Comparison of ENCODE assay signal across 1 fruit fly cellular context in genomic region chr2L:8697915-8698627, dm6.
A peak's percentile ranks its signal among the peaks of the same experiment; 100 is the strongest.
TF ChIP-seq lines count a peak whose summit lies in the region.

No protein-coding gene starts in this region.

TF ChIP-seq in whole organism, embryonic, 481 proteins besides CTCF, POLR2A, EP300 and RAD21 (continued from another document):
- TF ChIP-seq HmgD (GFP tag; optimal IDR thresholded peaks at IDR 0.05; lab: Kevin White, UChicago) (no peak), dati (GFP tag; IDR thresholded peaks at IDR 0.05; lab: Robert Waterston, UW) (no peak), CG6791 (GFP tag; IDR thresholded peaks at IDR 0.05; lab: Robert Waterston, UW; ENCODE audit: partially characterized antibody) (no peak), chm (GFP tag; IDR thresholded peaks at IDR 0.05; lab: Robert Waterston, UW) (no peak), Ets65A (GFP tag; lab: Kevin White, UChicago) (peak; percentile 79), onecut (GFP tag; IDR thresholded peaks at IDR 0.05; lab: Robert Waterston, UW) (no peak), Drgx (GFP tag; IDR thresholded peaks at IDR 0.05; lab: Robert Waterston, UW) (no peak), gt (GFP tag; IDR thresholded peaks at IDR 0.05; lab: Robert Waterston, UW) (no peak), oc (tag; optimal IDR thresholded peaks at IDR 0.05; lab: Kevin White, UChicago) (no peak), CG14710 (tag; optimal IDR thresholded peaks at IDR 0.05; lab: Kevin White, UChicago) (no peak), caup (GFP tag; optimal IDR thresholded peaks at IDR 0.05; lab: Kevin White, UChicago; ENCODE audit: severe bottlenecking) (no peak), CG11456 (GFP tag; IDR thresholded peaks at IDR 0.05; lab: Robert Waterston, UW) (no peak), sug (tag; optimal IDR thresholded peaks at IDR 0.05; lab: Kevin White, UChicago) (peak; percentile 98), tin (GFP tag; optimal IDR thresholded peaks at IDR 0.05; lab: Kevin White, UChicago) (no peak), CG12219 (GFP tag; optimal IDR thresholded peaks at IDR 0.05; lab: Kevin White, UChicago) (no peak), CG1529 (GFP tag; optimal IDR thresholded peaks at IDR 0.05; lab: Kevin White, UChicago) (no peak), stc (GFP tag; IDR thresholded peaks at IDR 0.05; lab: Robert Waterston, UW) (0 out of 2 replicates have a peak, but pooled peaks have one; percentile 8), CG34224 (GFP tag; IDR thresholded peaks at IDR 0.05; lab: Robert Waterston, UW; ENCODE audit: partially characterized antibody) (no peak), nmo (GFP tag; optimal IDR thresholded peaks at IDR 0.05; lab: Kevin White, UChicago) (no peak), p53 (GFP tag; optimal IDR thresholded peaks at IDR 0.05; lab: Kevin White, UChicago) (no peak), phol (tag; optimal IDR thresholded peaks at IDR 0.05; lab: Kevin White, UChicago) (no peak), al (GFP tag; IDR thresholded peaks at IDR 0.05; lab: Robert Waterston, UW) (no peak), CG17802 (tag; optimal IDR thresholded peaks at IDR 0.05; lab: Kevin White, UChicago) (no peak), otp (GFP tag; IDR thresholded peaks at IDR 0.05; lab: Robert Waterston, UW) (no peak), Deaf1 (tag; optimal IDR thresholded peaks at IDR 0.05; lab: Kevin White, UChicago) (no peak), Eip74EF (GFP tag; optimal IDR thresholded peaks at IDR 0.05; lab: Kevin White, UChicago) (no peak), CG12299 (tag; optimal IDR thresholded peaks at IDR 0.05; lab: Kevin White, UChicago) (no peak), CG4854 (GFP tag; optimal IDR thresholded peaks at IDR 0.05; lab: Kevin White, UChicago) (no peak), CG14441 (GFP tag; IDR thresholded peaks at IDR 0.05; lab: Robert Waterston, UW) (peak; percentile 24; the same call in 1 of the 2 replicates), CG6272 (GFP tag; IDR thresholded peaks at IDR 0.05; lab: Robert Waterston, UW) (no peak), CG43689 (GFP tag; IDR thresholded peaks at IDR 0.05; lab: Robert Waterston, UW) (no peak), CG14050 (GFP tag; IDR thresholded peaks at IDR 0.05; lab: Robert Waterston, UW) (no peak), D19B (GFP tag; optimal IDR thresholded peaks at IDR 0.05; lab: Kevin White, UChicago) (peak; percentile 93), CG12155 (GFP tag; optimal IDR thresholded peaks at IDR 0.05; lab: Kevin White, UChicago) (no peak), Nf-YC (tag; optimal IDR thresholded peaks at IDR 0.05; lab: Kevin White, UChicago) (no peak), CG4282 (GFP tag; optimal IDR thresholded peaks at IDR 0.05; lab: Kevin White, UChicago) (no peak), HLH3B (GFP tag; IDR thresholded peaks at IDR 0.05; lab: Robert Waterston, UW) (no peak), disco-r (GFP tag; optimal IDR thresholded peaks at IDR 0.05; lab: Kevin White, UChicago) (no peak), bab2 (GFP tag; optimal IDR thresholded peaks at IDR 0.05; lab: Kevin White, UChicago) (peak; percentile 12), CG9215 (GFP tag; IDR thresholded peaks at IDR 0.05; lab: Robert Waterston, UW) (no peak), cwo (GFP tag; optimal IDR thresholded peaks at IDR 0.05; lab: Kevin White, UChicago) (peak; percentile 29), CG9876 (GFP tag; optimal IDR thresholded peaks at IDR 0.05; lab: Kevin White, UChicago) (no peak), CG34376 (GFP tag; optimal IDR thresholded peaks at IDR 0.05; lab: Kevin White, UChicago) (peak; percentile 52), CG2678 (tag; optimal IDR thresholded peaks at IDR 0.05; lab: Kevin White, UChicago) (peak; percentile 10), CG12236 (GFP tag; optimal IDR thresholded peaks at IDR 0.05; lab: Kevin White, UChicago) (no peak), CG1602 (GFP tag; optimal IDR thresholded peaks at IDR 0.05; lab: Kevin White, UChicago) (no peak), pb (GFP tag; optimal IDR thresholded peaks at IDR 0.05; lab: Kevin White, UChicago) (no peak), cg (GFP tag; optimal IDR thresholded peaks at IDR 0.05; lab: Kevin White, UChicago) (no peak), mirr (GFP tag; optimal IDR thresholded peaks at IDR 0.05; lab: Kevin White, UChicago) (peak; percentile 54), CG7372 (GFP tag; IDR thresholded peaks at IDR 0.05; lab: Robert Waterston, UW) (no peak), da (GFP tag; optimal IDR thresholded peaks at IDR 0.05; lab: Kevin White, UChicago) (no peak), CG17829 (tag; optimal IDR thresholded peaks at IDR 0.05; lab: Kevin White, UChicago) (no peak), Ravus (GFP tag; IDR thresholded peaks at IDR 0.05; lab: Robert Waterston, UW) (no peak), pfk (GFP tag; optimal IDR thresholded peaks at IDR 0.05; lab: Kevin White, UChicago) (no peak), esg (GFP tag; conservative IDR thresholded peaks at IDR 0.05; lab: Robert Waterston, UW) (no peak), bigmax (GFP tag; optimal IDR thresholded peaks at IDR 0.05; lab: Kevin White, UChicago) (no peak), yki (optimal IDR thresholded peaks at IDR 0.05; lab: Kevin White, UChicago) (no peak), CG4820 (GFP tag; optimal IDR thresholded peaks at IDR 0.05; lab: Kevin White, UChicago) (no peak), prd (optimal IDR thresholded peaks at IDR 0.05; lab: Kevin White, UChicago) (no peak), prd (GFP tag; IDR thresholded peaks at IDR 0.05; lab: Robert Waterston, UW) (no peak), HHEX (GFP tag; optimal IDR thresholded peaks at IDR 0.05; lab: Kevin White, UChicago) (no peak), CG11247 (GFP tag; IDR thresholded peaks at IDR 0.05; lab: Robert Waterston, UW) (no peak), emc (GFP tag; optimal IDR thresholded peaks at IDR 0.05; lab: Kevin White, UChicago) (no peak), schlank (tag; optimal IDR thresholded peaks at IDR 0.05; lab: Kevin White, UChicago) (peak; percentile 31), Rx (GFP tag; IDR thresholded peaks at IDR 0.05; lab: Robert Waterston, UW) (no peak), slou (GFP tag; optimal IDR thresholded peaks at IDR 0.05; lab: Kevin White, UChicago) (no peak), jigr1 (GFP tag; IDR thresholded peaks at IDR 0.05; lab: Robert Waterston, UW) (no peak), E2f1 (GFP tag; IDR thresholded peaks at IDR 0.05; lab: Robert Waterston, UW) (no peak), ap (GFP tag; IDR thresholded peaks at IDR 0.05; lab: Robert Waterston, UW) (no peak), inv (GFP tag; IDR thresholded peaks at IDR 0.05; lab: Robert Waterston, UW; ENCODE audit: partially characterized antibody) (no peak), ind (GFP tag; optimal IDR thresholded peaks at IDR 0.05; lab: Kevin White, UChicago) (no peak), lab (GFP tag; optimal IDR thresholded peaks at IDR 0.05; lab: Kevin White, UChicago) (peak; percentile 25), Camta (GFP tag; optimal IDR thresholded peaks at IDR 0.05; lab: Kevin White, UChicago) (no peak), toy (GFP tag; IDR thresholded peaks at IDR 0.05; lab: Robert Waterston, UW) (no peak), Hr39 (optimal IDR thresholded peaks at IDR 0.05; lab: Kevin White, UChicago) (no peak), CG11398 (GFP tag; optimal IDR thresholded peaks at IDR 0.05; lab: Kevin White, UChicago) (no peak), en (GFP tag; optimal IDR thresholded peaks at IDR 0.05; lab: Kevin White, UChicago) (no peak), CG4730 (GFP tag; IDR thresholded peaks at IDR 0.05; lab: Robert Waterston, UW) (no peak), CG10543 (GFP tag; optimal IDR thresholded peaks at IDR 0.05; lab: Kevin White, UChicago) (peak; percentile 33), ATbp (GFP tag; optimal IDR thresholded peaks at IDR 0.05; lab: Kevin White, UChicago) (no peak), ftz-f1 (GFP tag; optimal IDR thresholded peaks at IDR 0.05; lab: Kevin White, UChicago) (no peak), B-H2 (GFP tag; optimal IDR thresholded peaks at IDR 0.05; lab: Kevin White, UChicago) (peak; percentile 24), fd96Cb (tag; optimal IDR thresholded peaks at IDR 0.05; lab: Kevin White, UChicago) (no peak), CG16863 (GFP tag; optimal IDR thresholded peaks at IDR 0.05; lab: Kevin White, UChicago) (no peak), Doc3 (GFP tag; IDR thresholded peaks at IDR 0.05; lab: Robert Waterston, UW; ENCODE audit: partially characterized antibody) (no peak), Ets97D (GFP tag; optimal IDR thresholded peaks at IDR 0.05; lab: Kevin White, UChicago) (no peak), Opbp (GFP tag; IDR thresholded peaks at IDR 0.05; lab: Robert Waterston, UW; ENCODE audit: partially characterized antibody) (no peak), Mad (GFP tag; optimal IDR thresholded peaks at IDR 0.05; lab: Kevin White, UChicago) (no peak), CG34422 (GFP tag; IDR thresholded peaks at IDR 0.05; lab: Robert Waterston, UW) (no peak), shn (GFP tag; optimal IDR thresholded peaks at IDR 0.05; lab: Kevin White, UChicago) (no peak), lilli (GFP tag; optimal IDR thresholded peaks at IDR 0.05; lab: Kevin White, UChicago) (peak; percentile 44), CG8924 (tag; optimal IDR thresholded peaks at IDR 0.05; lab: Kevin White, UChicago) (no peak), Six4 (GFP tag; optimal IDR thresholded peaks at IDR 0.05; lab: Kevin White, UChicago) (no peak), NfI (GFP tag; optimal IDR thresholded peaks at IDR 0.05; lab: Kevin White, UChicago) (no peak), CoRest (tag; optimal IDR thresholded peaks at IDR 0.05; lab: Kevin White, UChicago) (peak; percentile 18), sob (GFP tag; IDR thresholded peaks at IDR 0.05; lab: Robert Waterston, UW) (no peak), Max (GFP tag; optimal IDR thresholded peaks at IDR 0.05; lab: Kevin White, UChicago) (no peak), usp (GFP tag; optimal IDR thresholded peaks at IDR 0.05; lab: Kevin White, UChicago) (no peak), gcm (GFP tag; optimal IDR thresholded peaks at IDR 0.05; lab: Kevin White, UChicago) (no peak), vvl (GFP tag; IDR thresholded peaks at IDR 0.05; lab: Robert Waterston, UW) (no peak), Bteb2 (GFP tag; optimal IDR thresholded peaks at IDR 0.05; lab: Kevin White, UChicago) (no peak), Bdp1 (GFP tag; optimal IDR thresholded peaks at IDR 0.05; lab: Kevin White, UChicago) (no peak), nom (GFP tag; optimal IDR thresholded peaks at IDR 0.05; lab: Kevin White, UChicago) (no peak), CG3726 (GFP tag; IDR thresholded peaks at IDR 0.05; lab: Robert Waterston, UW) (no peak), CG4404 (GFP tag; IDR thresholded peaks at IDR 0.05; lab: Robert Waterston, UW) (no peak), row (GFP tag; IDR thresholded peaks at IDR 0.05; lab: Robert Waterston, UW) (peak; percentile 48; the same call in 1 of the 3 replicates), CG4617 (GFP tag; optimal IDR thresholded peaks at IDR 0.05; lab: Kevin White, UChicago; ENCODE audit: borderline replicate concordance) (no peak), Oaz (GFP tag; IDR thresholded peaks at IDR 0.05; lab: Robert Waterston, UW) (no peak), CG30020 (tag; optimal IDR thresholded peaks at IDR 0.05; lab: Kevin White, UChicago) (no peak), CG7839 (tag; optimal IDR thresholded peaks at IDR 0.05; lab: Kevin White, UChicago) (peak; percentile 20), CG17359 (tag; optimal IDR thresholded peaks at IDR 0.05; lab: Kevin White, UChicago) (no peak), TFAM (GFP tag; optimal IDR thresholded peaks at IDR 0.05; lab: Kevin White, UChicago) (no peak), tup (GFP tag; optimal IDR thresholded peaks at IDR 0.05; lab: Kevin White, UChicago) (no peak), CG3407 (GFP tag; optimal IDR thresholded peaks at IDR 0.05; lab: Kevin White, UChicago) (no peak), CG30403 (GFP tag; optimal IDR thresholded peaks at IDR 0.05; lab: Kevin White, UChicago) (no peak), mld (GFP tag; IDR thresholded peaks at IDR 0.05; lab: Robert Waterston, UW; ENCODE audit: partially characterized antibody) (no peak), crol (GFP tag; IDR thresholded peaks at IDR 0.05; lab: Robert Waterston, UW) (peak; percentile 43; the same call in 1 of the 2 replicates)
